Worm (Caenorhabditis elegans) whole organism, young adult: ENCODE results near the gene wdr-62.
A peak's percentile ranks its signal among the peaks of the same experiment; 100 is the strongest.

Experiments
- B0019.2 ChIP-seq: fragments of 200-800 bp; sonication (Bioruptor generic); conservative IDR thresholded peaks from 2 replicates; pipeline ENCODE4 v1.3.6; 2022; ENCODE audit warnings: missing genetic modification reagents, missing genetic modification characterization, missing compliant biosample characterization
- B0035.1 ChIP-seq: sonication (generic microtip); optimal IDR thresholded peaks from 2 replicates; lab custom pipeline; 2016; ENCODE audit warnings: missing genetic modification characterization, mild to moderate bottlenecking, missing compliant biosample characterization, missing genotype, missing genetic modification reagents
- F33H1.4 ChIP-seq: fragments of 200-800 bp; sonication (Bioruptor generic); IDR thresholded peaks from 2 replicates; pipeline ENCODE4 v1.3.6; 2022; ENCODE audit warnings: missing genetic modification reagents, missing genetic modification characterization, missing compliant biosample characterization
- F49E8.2 ChIP-seq: sonication (generic microtip); optimal IDR thresholded peaks from 3 replicates; lab custom pipeline; 2017; ENCODE audit warnings: missing genetic modification characterization, mild to moderate bottlenecking, missing compliant biosample characterization, antibody characterized with exemption, moderate library complexity; ENCODE audit not compliant: insufficient read depth
- F52B5.7 ChIP-seq: sonication (generic microtip); optimal IDR thresholded peaks from 2 replicates; lab custom pipeline; 2016; ENCODE audit warnings: mild to moderate bottlenecking, missing genetic modification characterization, missing compliant biosample characterization
- K12H6.12 ChIP-seq: fragments of 200-800 bp; sonication (Bioruptor generic); optimal IDR thresholded peaks from 2 replicates; lab custom pipeline; 2018; ENCODE audit warnings: mild to moderate bottlenecking, missing genetic modification characterization, missing compliant biosample characterization
- Y95B8A.8 ChIP-seq: fragments of 200-800 bp; sonication (Bioruptor generic); IDR thresholded peaks from 2 replicates; pipeline ENCODE4 v1.3.6; 2022; ENCODE audit warnings: missing genetic modification reagents, missing genetic modification characterization, missing compliant biosample characterization
- akir-1 ChIP-seq: fragments of 200-800 bp; sonication (Bioruptor generic); optimal IDR thresholded peaks from 2 replicates; lab custom pipeline; 2018; ENCODE audit warnings: mild to moderate bottlenecking, missing genetic modification characterization, moderate library complexity, missing compliant biosample characterization
- aptf-2 ChIP-seq: fragments of 200-800 bp; sonication (Bioruptor generic); conservative IDR thresholded peaks from 2 replicates; pipeline ENCODE4 v1.3.6; 2022; ENCODE audit warnings: missing genetic modification reagents, missing genetic modification characterization, missing compliant biosample characterization
- aptf-3 ChIP-seq: fragments of 200-800 bp; sonication (Bioruptor generic); IDR thresholded peaks from 2 replicates; pipeline ENCODE4 v1.3.6; 2022; ENCODE audit warnings: missing genetic modification characterization, missing compliant biosample characterization
- athp-1 ChIP-seq: sonication (generic microtip); optimal IDR thresholded peaks from 2 replicates; lab custom pipeline; 2017; ENCODE audit warnings: mild to moderate bottlenecking, missing genetic modification characterization, missing compliant biosample characterization
- attf-3 ChIP-seq: fragments of 200-800 bp; sonication (Bioruptor generic); conservative IDR thresholded peaks from 2 replicates; pipeline ENCODE4 v1.3.6; 2022; ENCODE audit warnings: missing genetic modification reagents, missing genetic modification characterization, missing compliant biosample characterization
- cebp-1 ChIP-seq, 2 experiments: fragments of 200-800 bp in 1 of 2; sonication (Bioruptor generic) in 1 of 2; sonication (generic microtip) in 1 of 2; IDR thresholded peaks in 1 of 2; optimal IDR thresholded peaks in 1 of 2; 2 replicates each; pipeline versions ENCODE4 v1.3.6 to Lab custom; 2017 to 2022; ENCODE audit warnings: missing compliant biosample characterization in 2 of 2, missing genetic modification characterization in 2 of 2, mild to moderate bottlenecking in 1 of 2, missing genetic modification reagents in 1 of 2, moderate library complexity in 1 of 2
- ceh-40 ChIP-seq: fragments of 200-800 bp; sonication (Bioruptor generic); IDR thresholded peaks from 2 replicates; pipeline ENCODE4 v1.3.6; 2022; ENCODE audit warnings: missing genetic modification characterization, missing compliant biosample characterization
- dpl-1 ChIP-seq: fragments of 150-350 bp; optimal IDR thresholded peaks from 2 replicates; lab custom pipeline; 2014; ENCODE audit warnings: missing biosample characterization, missing genetic modification reagents, missing genetic modification characterization
- efl-1 ChIP-seq: fragments of 150-350 bp; optimal IDR thresholded peaks from 2 replicates; lab custom pipeline; 2014; ENCODE audit warnings: missing biosample characterization, missing genetic modification reagents, missing genetic modification characterization
- egl-18 ChIP-seq: fragments of 200-800 bp; sonication (Bioruptor generic); IDR thresholded peaks from 2 replicates; pipeline ENCODE4 v1.3.6; 2022; ENCODE audit warnings: missing genetic modification reagents, missing genetic modification characterization, missing compliant biosample characterization
- hlh-12 ChIP-seq: sonication (generic microtip); optimal IDR thresholded peaks from 2 replicates; lab custom pipeline; 2016; ENCODE audit warnings: missing genetic modification characterization, missing compliant biosample characterization
- hlh-26 ChIP-seq: fragments of 200-800 bp; sonication (Bioruptor generic); conservative IDR thresholded peaks from 2 replicates; pipeline ENCODE4 v1.3.6; 2022; ENCODE audit warnings: missing genetic modification reagents, missing genetic modification characterization, missing compliant biosample characterization
- hmg-1.2 ChIP-seq: fragments of 200-800 bp; sonication (Bioruptor generic); IDR thresholded peaks from 2 replicates; pipeline ENCODE4 v1.3.6; 2022; ENCODE audit warnings: missing genetic modification reagents, missing genetic modification characterization, missing compliant biosample characterization
- hrde-1 ChIP-seq: sonication (generic microtip); optimal IDR thresholded peaks from 2 replicates; lab custom pipeline; 2016; ENCODE audit warnings: missing genetic modification characterization, mild to moderate bottlenecking, missing compliant biosample characterization, moderate library complexity, missing genotype, missing genetic modification reagents, borderline replicate concordance
- lin-26 ChIP-seq: fragments of 200-800 bp; sonication (Bioruptor generic); IDR thresholded peaks from 2 replicates; pipeline ENCODE4 v1.3.6; 2022; ENCODE audit warnings: missing genetic modification reagents, missing genetic modification characterization, missing compliant biosample characterization
- mcd-1 ChIP-seq: fragments of 200-800 bp; sonication (Bioruptor generic); IDR thresholded peaks from 2 replicates; pipeline ENCODE4 v1.3.6; 2022; ENCODE audit warnings: missing genetic modification reagents, missing genetic modification characterization, missing compliant biosample characterization
- mel-28 ChIP-seq: sonication (generic microtip); optimal IDR thresholded peaks from 2 replicates; lab custom pipeline; 2016; ENCODE audit warnings: borderline replicate concordance, mild to moderate bottlenecking, missing genetic modification characterization, missing compliant biosample characterization
- nhr-27 ChIP-seq: fragments of 200-800 bp; sonication (Bioruptor generic); optimal IDR thresholded peaks from 2 replicates; lab custom pipeline; 2018; ENCODE audit warnings: mild to moderate bottlenecking, missing genetic modification characterization, moderate library complexity, missing compliant biosample characterization
- nhr-80 ChIP-seq: sonication (generic microtip); optimal IDR thresholded peaks from 2 replicates; lab custom pipeline; 2016; ENCODE audit warnings: missing genetic modification characterization, missing compliant biosample characterization
- rcor-1 ChIP-seq: fragments of 200-800 bp; sonication (Bioruptor generic); IDR thresholded peaks from 2 replicates; pipeline ENCODE4 v1.3.6; 2022; ENCODE audit warnings: missing genetic modification reagents, missing genetic modification characterization, missing compliant biosample characterization
- sea-2 ChIP-seq: fragments of 200-800 bp; sonication (Bioruptor generic); IDR thresholded peaks from 2 replicates; pipeline ENCODE4 v1.3.6; 2022; ENCODE audit warnings: missing genetic modification characterization, missing compliant biosample characterization
- snpc-1.1 ChIP-seq: sonication (generic microtip); optimal IDR thresholded peaks from 2 replicates; lab custom pipeline; 2017; ENCODE audit warnings: missing genetic modification characterization, mild to moderate bottlenecking, missing compliant biosample characterization, antibody characterized with exemption, moderate library complexity, missing genotype, missing genetic modification reagents; ENCODE audit not compliant: insufficient read depth
- somi-1 ChIP-seq: fragments of 200-800 bp; sonication (Bioruptor generic); optimal IDR thresholded peaks from 2 replicates; lab custom pipeline; 2018; ENCODE audit warnings: mild to moderate bottlenecking, missing genetic modification characterization, missing compliant biosample characterization
- tbp1 ChIP-seq: fragments of 200-800 bp; sonication (Bioruptor generic); optimal IDR thresholded peaks from 2 replicates; lab custom pipeline; 2018; ENCODE audit warnings: mild to moderate bottlenecking, missing genetic modification characterization, missing compliant biosample characterization
- tbx-9 ChIP-seq: sonication (generic microtip); optimal IDR thresholded peaks from 2 replicates; lab custom pipeline; 2016; ENCODE audit warnings: borderline replicate concordance, missing genetic modification characterization, inconsistent platforms, missing compliant biosample characterization
- unc-130 ChIP-seq: sonication (generic microtip); optimal IDR thresholded peaks from 2 replicates; lab custom pipeline; 2016; ENCODE audit warnings: missing genetic modification reagents, missing genetic modification characterization, missing compliant biosample characterization
- ztf-25 ChIP-seq: fragments of 200-800 bp; sonication (Bioruptor generic); IDR thresholded peaks from 2 replicates; pipeline ENCODE4 v1.3.6; 2022; ENCODE audit warnings: missing genetic modification reagents, missing genetic modification characterization, missing compliant biosample characterization
- ztf-28 ChIP-seq: fragments of 200-800 bp; sonication (Bioruptor generic); IDR thresholded peaks from 2 replicates; pipeline ENCODE4 v1.3.6; 2022; ENCODE audit warnings: missing genetic modification reagents, missing genetic modification characterization, missing compliant biosample characterization

wdr-62 gene

DNA sequence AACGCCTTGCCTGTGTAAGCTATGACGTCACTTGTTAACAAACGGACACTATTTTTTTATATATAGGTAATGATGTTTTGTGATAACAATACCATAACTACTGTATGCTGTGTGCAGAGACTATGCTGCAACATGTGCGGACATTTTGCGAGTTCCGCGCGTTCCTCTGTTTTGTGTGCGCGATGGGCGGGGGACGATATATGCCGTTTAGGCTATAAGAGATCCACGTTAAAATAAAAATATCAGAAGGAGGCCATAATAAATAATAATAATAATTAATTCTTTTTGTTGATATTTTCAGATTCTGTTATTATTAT is 3.9 kb upstream of the wdr-62 start (continued):
- TF ChIP-seq tbx-9 (tag; lab: Kevin White, UChicago) (no peak), snpc-1.1 (tag; lab: Kevin White, UChicago) (peak; percentile 89), tbp1 (GFP tag; lab: Kevin White, UChicago) (peak; percentile 57)

DNA sequence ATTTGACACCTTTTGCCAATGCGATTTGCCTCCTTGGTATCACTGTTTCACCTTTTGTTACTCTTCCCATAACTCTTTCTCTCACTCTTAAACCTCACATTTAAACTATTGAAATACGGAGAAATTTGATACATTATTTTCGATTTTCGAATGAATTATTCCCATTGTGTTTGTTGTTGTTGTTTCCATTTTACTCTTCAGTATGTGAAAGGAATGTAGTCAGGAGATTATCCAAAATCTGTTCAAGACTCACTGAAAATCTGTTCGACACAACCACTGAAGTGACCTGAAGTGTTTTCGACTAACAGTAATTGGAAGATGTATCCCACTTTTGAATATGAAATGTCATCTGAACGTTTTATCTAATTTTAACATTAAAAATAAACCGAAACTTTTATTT is 2.8 kb upstream of the wdr-62 start:
- TF ChIP-seq unc-130 (GFP tag; lab: Kevin White, UChicago) (no peak), F49E8.2 (no peak), aptf-3 (GFP tag; lab: Robert Waterston, UW) (no peak), ztf-25 (no peak), attf-3 (no peak)
- TF ChIP-seq, all 124 proteins: peak for 0

DNA sequence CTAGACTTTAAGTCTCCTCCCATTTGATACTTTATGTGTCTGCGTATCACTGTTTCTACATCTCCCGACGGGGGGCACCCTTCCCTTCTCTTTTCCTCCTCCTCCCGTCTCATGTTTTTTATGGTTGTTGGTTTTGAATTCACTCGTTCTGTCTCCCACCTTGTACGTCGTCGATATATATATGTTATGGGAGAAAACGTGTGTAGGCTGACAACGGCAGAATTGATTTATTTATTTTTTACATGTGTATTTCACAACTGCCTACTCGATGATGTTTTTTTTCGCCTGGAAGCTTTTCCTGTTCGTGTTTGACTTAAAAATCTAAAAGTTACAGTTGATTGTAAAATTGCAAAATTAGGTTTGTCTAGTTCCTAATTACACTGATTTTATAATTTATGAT is 1.4 kb upstream of the wdr-62 start:
- TF ChIP-seq hmg-1.2 (no peak; the same call in 1 of the 2 replicates), cebp-1 (GFP tag; IDR thresholded peaks at IDR 0.05; lab: Robert Waterston, UW) (no peak), cebp-1 (tag; optimal IDR thresholded peaks at IDR 0.05; lab: Kevin White, UChicago) (peak; percentile 23)

DNA sequence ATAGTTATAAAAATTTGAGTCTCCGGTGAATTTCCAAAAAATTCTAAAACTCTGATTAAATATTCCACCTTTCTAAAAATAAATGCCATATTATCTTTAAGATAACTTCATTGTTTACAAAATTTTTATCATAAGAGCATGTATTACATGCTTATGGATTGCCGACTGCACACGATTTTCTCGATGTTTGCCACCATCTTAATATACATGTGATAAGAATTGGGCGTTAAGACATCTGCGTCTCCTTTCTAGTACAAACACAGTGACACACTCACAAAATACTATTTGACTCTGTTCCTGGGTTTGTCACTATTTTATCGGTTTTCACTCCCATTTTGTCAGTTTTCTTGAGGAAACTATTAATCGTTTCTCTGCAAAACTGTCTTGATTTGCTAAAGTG is 739 bp upstream of the wdr-62 start:
- TF ChIP-seq B0019.2 (GFP tag; lab: Robert Waterston, UW) (no peak), F52B5.7 (tag; lab: Kevin White, UChicago) (no peak), nhr-80 (peak; percentile 63)
- TF ChIP-seq, all 124 proteins: peak for 1

DNA sequence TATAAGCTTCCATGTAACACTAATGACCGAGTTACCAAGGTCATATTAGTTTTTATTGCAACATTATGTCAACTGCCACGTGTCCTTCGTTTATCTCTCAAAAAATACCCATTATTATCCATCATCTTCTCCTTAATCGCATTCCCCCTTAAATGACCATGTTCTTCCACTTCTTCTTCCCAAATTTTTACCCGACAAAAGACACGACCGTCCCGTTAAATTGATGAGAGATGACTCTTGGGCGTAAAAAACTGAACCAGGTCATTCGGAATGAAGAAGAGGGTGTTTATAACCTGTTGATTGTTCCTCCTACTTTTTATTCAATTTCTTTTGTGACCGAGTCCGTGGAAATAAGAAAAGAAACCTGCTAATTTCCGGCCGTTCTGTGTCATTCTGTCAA is 770 bp downstream of the wdr-62 start:
- TF ChIP-seq lin-26 (GFP tag; lab: Robert Waterston, UW) (no peak), hlh-26 (GFP tag; lab: Robert Waterston, UW) (no peak), rcor-1 (GFP tag; lab: Robert Waterston, UW) (no peak), ztf-28 (GFP tag; lab: Robert Waterston, UW) (no peak), aptf-3 (GFP tag; lab: Robert Waterston, UW) (no peak), tbx-9 (tag; lab: Kevin White, UChicago) (no peak)

DNA sequence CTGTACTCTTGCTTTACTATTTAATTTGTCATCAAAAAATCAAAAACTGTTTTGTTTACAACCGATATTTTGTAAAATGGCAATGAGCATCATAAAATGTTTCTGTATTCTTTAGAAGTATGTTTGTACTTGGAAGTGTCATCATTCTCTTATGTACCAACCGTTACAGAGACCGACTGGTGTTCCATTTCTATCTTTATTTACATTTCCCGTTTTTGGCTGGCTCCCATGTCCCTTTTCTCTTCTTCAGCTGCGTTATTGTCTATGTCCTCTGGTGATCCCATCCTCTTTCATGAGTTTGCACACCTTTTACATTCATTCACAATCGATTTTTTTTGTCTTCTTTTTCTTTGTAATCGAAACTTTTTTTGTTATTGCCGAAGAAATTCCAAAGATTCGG is 7.6 kb downstream of the wdr-62 start:
- TF ChIP-seq hlh-12 (tag; lab: Kevin White, UChicago) (no peak), egl-18 (GFP tag; lab: Robert Waterston, UW) (no peak), hrde-1 (tag; lab: Kevin White, UChicago) (no peak), attf-3 (no peak), mel-28 (no peak), B0035.1 (no peak), athp-1 (tag; lab: Kevin White, UChicago) (no peak), sea-2 (no peak), nhr-27 (tag; lab: Kevin White, UChicago) (no peak), dpl-1 (GFP tag; lab: Kevin White, UChicago) (no peak), F49E8.2 (no peak), akir-1 (GFP tag; lab: Kevin White, UChicago) (no peak), aptf-2 (GFP tag; lab: Robert Waterston, UW) (no peak)

ce11 chrV:9453333-9453732 is 9.5 kb downstream of the wdr-62 start:
- TF ChIP-seq mcd-1 (GFP tag; lab: Robert Waterston, UW), result no peak
- TF ChIP-seq F33H1.4, result no peak
- no peak for TF ChIP-seq K12H6.12 (tag; lab: Kevin White, UChicago)
- TF ChIP-seq efl-1 (GFP tag; lab: Kevin White, UChicago), result no peak
- TF ChIP-seq ceh-40 (GFP tag; lab: Robert Waterston, UW), result no peak
- TF ChIP-seq somi-1, result no peak
- no peak for TF ChIP-seq akir-1 (GFP tag; lab: Kevin White, UChicago)
- no peak for TF ChIP-seq Y95B8A.8 (GFP tag; lab: Robert Waterston, UW)
